Worm (Caenorhabditis elegans): ENCODE measurements around the gene T05A8.2.

ce11 chrII:2725561-2725960 is 14.7 kb upstream of the T05A8.2 start, which contains the start of the genes T05A8.11 and nep-2:
- TF ChIP-seq him-1 (tag; optimal IDR thresholded peaks at IDR 0.05) (no peak), dao-5 (tag; optimal IDR thresholded peaks at IDR 0.05) (no peak), W03F9.2 (tag; optimal IDR thresholded peaks at IDR 0.05) (no peak)

Data from whole organism, L4/young adult.